Worm (Caenorhabditis elegans): ENCODE measurements around the gene oac-49.

ce11 chrV:19212354-19212753 is 5.4 kb upstream of the oac-49 start:
- TF ChIP-seq let-607 (tag; optimal IDR thresholded peaks at IDR 0.05) (no peak), pha-4 (tag; optimal IDR thresholded peaks at IDR 0.05) (no peak), ekl-4 (GFP tag; IDR thresholded peaks at IDR 0.05) (no peak), F57C9.4 (tag; optimal IDR thresholded peaks at IDR 0.05) (no peak), ztf-25 (GFP tag; IDR thresholded peaks at IDR 0.05) (no peak), snpc-4 (GFP tag; optimal IDR thresholded peaks at IDR 0.05) (no peak), snpc-4 (tag; optimal IDR thresholded peaks at IDR 0.05) (no peak), aptf-2 (GFP tag; conservative IDR thresholded peaks at IDR 0.05) (no peak)

Data from whole organism, young adult.